Worm (Caenorhabditis elegans) whole organism, late embryonic: Measurements from ENCODE around the gene htrl-1.

Experiments
- C38D4.7 ChIP-seq: fragments of 200-800 bp; sonication (Bioruptor generic); optimal IDR thresholded peaks from 2 replicates; lab custom pipeline; 2018; ENCODE audit warnings: mild to moderate bottlenecking, missing genetic modification characterization, moderate library complexity, missing compliant biosample characterization
- F13H6.1 ChIP-seq: sonication (generic microtip); optimal IDR thresholded peaks from 2 replicates; lab custom pipeline; 2016; ENCODE audit warnings: missing genetic modification characterization, missing compliant biosample characterization
- K09A11.1 ChIP-seq: sonication (generic microtip); optimal IDR thresholded peaks from 2 replicates; lab custom pipeline; 2017; ENCODE audit warnings: antibody characterized with exemption, mild to moderate bottlenecking, missing genetic modification characterization, missing compliant biosample characterization; ENCODE audit not compliant: insufficient read depth
- Y22D7AL.16 ChIP-seq: sonication (generic microtip); optimal IDR thresholded peaks from 2 replicates; lab custom pipeline; 2016; ENCODE audit warnings: missing genetic modification characterization, missing compliant biosample characterization
- ceh-18 ChIP-seq: sonication (generic microtip); optimal IDR thresholded peaks from 2 replicates; lab custom pipeline; 2016; ENCODE audit warnings: missing genetic modification characterization, missing compliant biosample characterization
- ceh-19 ChIP-seq: fragments of 200-800 bp; sonication (Bioruptor generic); optimal IDR thresholded peaks from 2 replicates; lab custom pipeline; 2018; ENCODE audit warnings: mild to moderate bottlenecking, missing genetic modification characterization, missing compliant biosample characterization
- ceh-2 ChIP-seq: sonication (generic microtip); optimal IDR thresholded peaks from 2 replicates; lab custom pipeline; 2016; ENCODE audit warnings: missing genotype, missing genetic modification characterization, missing compliant biosample characterization
- ceh-22 ChIP-seq: sonication (generic microtip); optimal IDR thresholded peaks from 2 replicates; lab custom pipeline; 2017; ENCODE audit warnings: missing biosample characterization, missing genetic modification characterization
- ceh-24 ChIP-seq: sonication (generic microtip); optimal IDR thresholded peaks from 2 replicates; lab custom pipeline; 2016; ENCODE audit warnings: mild to moderate bottlenecking, missing genetic modification characterization, missing compliant biosample characterization
- ceh-30 ChIP-seq: fragments of 150-350 bp; optimal IDR thresholded peaks from 2 replicates; lab custom pipeline; 2014; ENCODE audit warnings: missing biosample characterization, missing genetic modification characterization
- ceh-31 ChIP-seq: sonication (generic microtip); optimal IDR thresholded peaks from 2 replicates; lab custom pipeline; 2016; ENCODE audit warnings: missing genetic modification characterization, missing compliant biosample characterization
- ceh-34 ChIP-seq: sonication (generic microtip); optimal IDR thresholded peaks from 2 replicates; lab custom pipeline; 2016; ENCODE audit warnings: mild to moderate bottlenecking, missing genetic modification characterization, missing compliant biosample characterization
- ceh-45 ChIP-seq: fragments of 200-800 bp; sonication (Bioruptor generic); IDR thresholded peaks from 2 replicates; pipeline ENCODE4 v1.3.6; 2022; ENCODE audit warnings: missing genetic modification reagents, missing genetic modification characterization, missing compliant biosample characterization
- ceh-6 ChIP-seq: fragments of 200-800 bp; sonication (Bioruptor generic); optimal IDR thresholded peaks from 2 replicates; lab custom pipeline; 2018; ENCODE audit warnings: mild to moderate bottlenecking, missing genetic modification characterization, missing compliant biosample characterization
- ceh-9 ChIP-seq: sonication (generic microtip); optimal IDR thresholded peaks from 2 replicates; lab custom pipeline; 2016; ENCODE audit warnings: mild to moderate bottlenecking, missing genetic modification characterization, inconsistent platforms, missing compliant biosample characterization
- dve-1 ChIP-seq: sonication (generic microtip); optimal IDR thresholded peaks from 2 replicates; lab custom pipeline; 2017; ENCODE audit warnings: antibody characterized with exemption, mild to moderate bottlenecking, missing genetic modification characterization, missing compliant biosample characterization
- elt-4 ChIP-seq: sonication (generic microtip); optimal IDR thresholded peaks from 2 replicates; lab custom pipeline; 2016; ENCODE audit warnings: missing genetic modification characterization, missing compliant biosample characterization
- fkh-6 ChIP-seq: sonication (generic microtip); optimal IDR thresholded peaks from 2 replicates; lab custom pipeline; 2016; ENCODE audit warnings: missing genetic modification characterization, missing compliant biosample characterization
- gmeb-2 ChIP-seq: sonication (generic microtip); optimal IDR thresholded peaks from 2 replicates; lab custom pipeline; 2016; ENCODE audit warnings: missing genetic modification characterization, inconsistent platforms, missing compliant biosample characterization
- hlh-13 ChIP-seq: fragments of 200-800 bp; sonication (Bioruptor generic); optimal IDR thresholded peaks from 2 replicates; lab custom pipeline; 2018; ENCODE audit warnings: mild to moderate bottlenecking, missing genetic modification characterization, missing compliant biosample characterization
- hlh-15 ChIP-seq: sonication (generic microtip); optimal IDR thresholded peaks from 2 replicates; lab custom pipeline; 2016; ENCODE audit warnings: missing genetic modification characterization, missing compliant biosample characterization
- hlh-30 ChIP-seq: sonication (generic microtip); optimal IDR thresholded peaks from 2 replicates; lab custom pipeline; 2017; ENCODE audit warnings: antibody characterized with exemption, missing genetic modification characterization, missing compliant biosample characterization; ENCODE audit not compliant: insufficient read depth
- hlh-6 ChIP-seq: sonication (generic microtip); optimal IDR thresholded peaks from 2 replicates; lab custom pipeline; 2016; ENCODE audit warnings: missing genotype, missing genetic modification characterization, missing compliant biosample characterization
- madf-2 ChIP-seq: sonication (generic microtip); optimal IDR thresholded peaks from 2 replicates; lab custom pipeline; 2017; ENCODE audit warnings: missing genetic modification characterization, missing compliant biosample characterization
- mec-3 ChIP-seq: sonication (generic microtip); optimal IDR thresholded peaks from 2 replicates; lab custom pipeline; 2016; ENCODE audit warnings: borderline replicate concordance, missing genetic modification characterization, missing compliant biosample characterization
- nhr-11 ChIP-seq: fragments of 150-350 bp; optimal IDR thresholded peaks from 2 replicates; lab custom pipeline; 2014; ENCODE audit warnings: missing biosample characterization, missing genetic modification characterization
- nhr-232 ChIP-seq: sonication (generic microtip); optimal IDR thresholded peaks from 2 replicates; lab custom pipeline; 2016; ENCODE audit warnings: missing genetic modification characterization, missing compliant biosample characterization
- odd-2 ChIP-seq: sonication (generic microtip); optimal IDR thresholded peaks from 2 replicates; lab custom pipeline; 2017; ENCODE audit warnings: antibody characterized with exemption, mild to moderate bottlenecking, missing genetic modification characterization, missing compliant biosample characterization
- pat-9 ChIP-seq: fragments of 200-800 bp; sonication (Bioruptor generic); optimal IDR thresholded peaks from 2 replicates; lab custom pipeline; 2018; ENCODE audit warnings: mild to moderate bottlenecking, missing genetic modification characterization, moderate library complexity, missing compliant biosample characterization
- pax-1 ChIP-seq: fragments of 150-350 bp; optimal IDR thresholded peaks from 2 replicates; lab custom pipeline; 2014; ENCODE audit warnings: missing biosample characterization, missing genetic modification characterization
- pha-4 ChIP-seq: fragments of 150-350 bp; optimal IDR thresholded peaks from 2 replicates; lab custom pipeline; 2018; ENCODE audit warnings: missing biosample characterization, missing genetic modification reagents, missing genetic modification characterization
- pqm-1 ChIP-seq: sonication (generic microtip); optimal IDR thresholded peaks from 2 replicates; lab custom pipeline; 2016; ENCODE audit warnings: missing genetic modification characterization, missing compliant biosample characterization
- pros-1 ChIP-seq: fragments of 150-350 bp; optimal IDR thresholded peaks from 2 replicates; lab custom pipeline; 2014; ENCODE audit warnings: missing biosample characterization, missing genetic modification reagents, missing genetic modification characterization
- sox-2 ChIP-seq: fragments of 200-800 bp; sonication (Bioruptor generic); IDR thresholded peaks from 2 replicates; pipeline ENCODE4 v1.3.6; 2022; ENCODE audit warnings: missing genetic modification reagents, missing genetic modification characterization, missing compliant biosample characterization
- sox-4 ChIP-seq: sonication (generic microtip); optimal IDR thresholded peaks from 2 replicates; lab custom pipeline; 2017; ENCODE audit warnings: mild to moderate bottlenecking, missing genetic modification characterization, inconsistent platforms, missing compliant biosample characterization
- syd-9 ChIP-seq: sonication (generic microtip); optimal IDR thresholded peaks from 2 replicates; lab custom pipeline; 2016; ENCODE audit warnings: mild to moderate bottlenecking, missing genetic modification characterization, moderate library complexity, missing compliant biosample characterization
- tbx-7 ChIP-seq: sonication (generic microtip); optimal IDR thresholded peaks from 2 replicates; lab custom pipeline; 2016; ENCODE audit warnings: missing genotype, missing genetic modification characterization, missing compliant biosample characterization
- unc-55 ChIP-seq: sonication (generic microtip); optimal IDR thresholded peaks from 2 replicates; lab custom pipeline; 2017; ENCODE audit warnings: missing biosample characterization, missing genetic modification reagents, missing genetic modification characterization
- unc-86 ChIP-seq: sonication (generic microtip); optimal IDR thresholded peaks from 2 replicates; lab custom pipeline; 2016; ENCODE audit warnings: missing genetic modification characterization, missing compliant biosample characterization
- ztf-16 ChIP-seq: sonication (generic microtip); optimal IDR thresholded peaks from 2 replicates; lab custom pipeline; 2017; ENCODE audit warnings: missing genetic modification characterization, missing compliant biosample characterization

htrl-1 gene

DNA sequence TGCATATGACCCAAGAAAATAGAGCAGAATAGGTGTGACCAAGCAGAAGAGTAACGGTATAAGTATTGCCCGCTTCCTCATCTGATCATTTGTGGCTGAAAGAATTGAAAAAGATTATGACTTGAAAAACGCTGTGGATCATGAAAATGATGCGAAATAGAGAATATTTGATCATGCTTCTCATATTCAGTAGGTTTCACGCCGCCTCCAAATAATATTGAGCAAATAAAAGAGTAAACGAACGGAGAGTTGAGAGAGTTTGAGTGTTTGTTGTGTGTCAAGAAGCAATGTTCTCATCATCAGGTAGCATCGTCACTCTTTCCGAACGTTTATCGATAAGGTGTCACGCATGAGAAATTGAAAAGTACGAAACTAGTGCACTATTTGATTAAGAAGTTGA lies at the start of gene htrl-1:
TSS of gene htrl-1 (minus strand) at position 101 of the 400 bp plus-strand sequence.
- TF ChIP-seq pros-1 (tag; lab: Kevin White, UChicago) (no peak), elt-4 (no peak), odd-2 (tag; lab: Kevin White, UChicago) (no peak), hlh-15 (tag; lab: Kevin White, UChicago) (no peak), Y22D7AL.16 (tag; lab: Kevin White, UChicago) (no peak), pha-4 (tag; lab: Kevin White, UChicago) (no peak)
- TF ChIP-seq, all 69 proteins: peak for 0

DNA sequence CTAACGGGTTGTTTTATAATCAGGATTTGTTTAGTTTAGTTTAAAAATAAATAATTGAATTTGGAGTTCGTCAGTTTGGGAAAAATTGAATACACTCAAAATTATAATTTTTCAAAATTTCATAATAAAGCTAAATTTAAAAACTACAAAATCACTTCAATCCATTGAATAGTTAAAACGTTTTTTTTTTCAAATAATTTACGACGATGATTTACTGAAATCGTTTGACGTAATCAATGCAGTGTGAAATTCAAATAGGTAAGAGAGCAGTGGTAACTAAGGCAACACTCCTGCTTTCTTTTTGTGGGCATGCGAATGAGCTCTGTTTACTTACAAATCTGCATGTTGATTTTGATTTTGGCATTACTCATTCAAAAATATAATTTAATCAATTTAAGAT lies 49.0 kb upstream of the htrl-1 start, which contains the start of gene F38B7.10:
TSS of gene F38B7.10 (plus strand) at position 301 of the 400 bp plus-strand sequence.
- TF ChIP-seq fkh-6 = no peak
- TF ChIP-seq ceh-6 (GFP tag; lab: Kevin White, UChicago) = no peak
- TF ChIP-seq pat-9 (tag; lab: Kevin White, UChicago) = no peak

DNA sequence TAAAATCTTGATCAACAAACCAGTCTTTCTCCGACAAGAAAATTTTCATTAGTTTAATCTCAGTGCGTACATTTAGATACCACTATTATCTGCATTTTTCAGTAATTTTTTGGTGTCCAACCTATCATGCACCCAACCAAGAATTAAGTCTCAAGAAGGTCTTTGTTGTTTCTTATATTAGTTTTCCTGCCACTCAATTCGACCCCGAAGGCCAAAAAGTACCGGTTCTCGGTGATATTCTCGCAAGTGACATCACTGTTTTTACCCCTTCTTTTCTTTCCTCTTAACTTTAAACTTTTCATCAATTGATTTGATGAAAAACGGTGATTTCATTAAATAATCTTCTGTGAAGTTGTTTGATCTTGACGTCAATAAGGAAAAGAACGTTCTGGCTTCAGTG lies 47.4 kb upstream of the htrl-1 start, which contains the start of gene F38B7.2:
TSS of gene F38B7.2 (plus strand) at position 400 of the 400 bp plus-strand sequence.
- TF ChIP-seq hlh-30 (tag; lab: Kevin White, UChicago) (no peak), ceh-19 (no peak), ceh-24 (tag; lab: Kevin White, UChicago) (no peak), K09A11.1 (tag; lab: Kevin White, UChicago) (no peak), pha-4 (tag; lab: Kevin White, UChicago) (no peak), hlh-6 (tag; lab: Kevin White, UChicago) (no peak), ceh-30 (no peak), ceh-18 (no peak), unc-86 (tag; lab: Kevin White, UChicago) (no peak), odd-2 (tag; lab: Kevin White, UChicago) (no peak), dve-1 (tag; lab: Kevin White, UChicago) (no peak), F13H6.1 (tag; lab: Kevin White, UChicago) (no peak), unc-55 (GFP tag; lab: Kevin White, UChicago) (no peak), pax-1 (no peak), hlh-13 (no peak), nhr-232 (tag; lab: Kevin White, UChicago) (no peak), C38D4.7 (GFP tag; lab: Kevin White, UChicago) (no peak), ceh-31 (tag; lab: Kevin White, UChicago) (no peak), sox-4 (no peak)

DNA sequence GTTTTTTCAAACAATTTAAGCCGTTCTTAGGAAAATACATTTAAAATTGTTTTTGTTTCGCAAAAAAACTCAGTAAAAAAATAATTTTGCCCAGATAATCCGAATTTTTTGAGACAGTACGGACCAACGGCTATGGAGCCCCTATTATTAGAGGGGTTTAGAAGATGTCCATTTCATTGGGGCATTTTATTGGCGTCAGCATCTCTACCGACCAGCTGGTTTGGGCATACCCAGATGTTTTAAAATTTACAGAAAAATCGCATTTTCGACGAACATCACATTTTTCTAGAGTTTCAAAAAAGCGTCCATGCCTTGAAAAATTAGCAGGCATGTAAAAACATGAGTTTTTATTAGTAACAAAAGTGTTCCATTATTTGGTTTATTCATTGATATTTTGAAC lies 45.1 kb upstream of the htrl-1 start:
- no peak for TF ChIP-seq sox-2 (GFP tag; lab: Robert Waterston, UW)
- TF ChIP-seq C38D4.7 (GFP tag; lab: Kevin White, UChicago) = peak; percentile 24

DNA sequence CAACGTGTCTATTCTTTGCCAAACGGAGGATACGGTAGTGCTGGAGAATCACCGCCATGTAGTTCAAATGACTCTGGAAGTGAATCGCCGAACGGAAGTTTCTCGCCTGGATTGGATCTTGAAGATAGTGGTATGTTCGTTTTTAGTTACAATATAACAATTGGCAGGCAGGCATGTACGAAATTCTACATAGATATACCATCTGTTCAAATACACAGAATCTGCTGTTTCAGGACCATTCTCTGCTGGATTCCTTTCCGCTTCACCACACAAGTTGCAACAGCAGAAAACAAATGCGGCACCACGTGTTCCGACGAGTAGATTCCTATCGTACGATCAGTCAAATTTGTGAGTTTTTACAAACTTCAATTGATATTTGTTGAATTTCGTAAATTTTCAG lies 43.3 kb upstream of the htrl-1 start:
- TF ChIP-seq madf-2 (tag; lab: Kevin White, UChicago) (no peak), mec-3 (tag; lab: Kevin White, UChicago) (no peak), pqm-1 (tag; lab: Kevin White, UChicago) (no peak), ceh-9 (tag; lab: Kevin White, UChicago) (no peak), K09A11.1 (tag; lab: Kevin White, UChicago) (no peak), nhr-11 (tag; lab: Kevin White, UChicago) (no peak), odd-2 (tag; lab: Kevin White, UChicago) (no peak), gmeb-2 (no peak), elt-4 (no peak), ceh-2 (no peak), ceh-34 (tag; lab: Kevin White, UChicago) (no peak), ztf-16 (no peak), sox-2 (GFP tag; lab: Robert Waterston, UW) (no peak), tbx-7 (no peak), unc-86 (tag; lab: Kevin White, UChicago) (no peak), ceh-22 (tag; lab: Kevin White, UChicago) (no peak), ceh-45 (GFP tag; lab: Robert Waterston, UW) (no peak), pat-9 (tag; lab: Kevin White, UChicago) (no peak), syd-9 (tag; lab: Kevin White, UChicago) (no peak)
